Worm (Caenorhabditis elegans): Measurements from ENCODE around the gene lys-2.

- TF ChIP-seq unc-55 (GFP tag; optimal IDR thresholded peaks at IDR 0.05) (no peak), pha-4 (tag; optimal IDR thresholded peaks at IDR 0.05) (no peak)
These were observed 32.7 kb upstream of the lys-2 start, which contains the start of gene gcy-6 for ce11 chrV:10313953-10314352.

Data from whole organism, late embryonic.